Worm (Caenorhabditis elegans) whole organism, early embryonic: Measurements from ENCODE around the gene F56D2.3.

Source experiments
- B0310.2 ChIP-seq: sonication (generic microtip); optimal IDR thresholded peaks from 2 replicates; lab custom pipeline; 2016; ENCODE audit warnings: mild to moderate bottlenecking, missing genetic modification characterization, missing compliant biosample characterization
- F13C5.2 ChIP-seq: sonication (generic microtip); optimal IDR thresholded peaks from 2 replicates; lab custom pipeline; 2017; ENCODE audit warnings: mild to moderate bottlenecking, missing genetic modification characterization, inconsistent platforms, missing compliant biosample characterization
- aly-1 ChIP-seq: sonication (generic microtip); optimal IDR thresholded peaks from 2 replicates; lab custom pipeline; 2016; ENCODE audit warnings: missing genetic modification characterization, missing compliant biosample characterization
- ama-1 ChIP-seq: fragments of 150-350 bp; optimal IDR thresholded peaks from 2 replicates; lab custom pipeline; 2014
- ceh-13 ChIP-seq: fragments of 200-800 bp; sonication (Bioruptor generic); optimal IDR thresholded peaks from 2 replicates; lab custom pipeline; 2018; ENCODE audit warnings: mild to moderate bottlenecking, missing genetic modification characterization, missing compliant biosample characterization
- ceh-36 ChIP-seq: sonication (generic microtip); optimal IDR thresholded peaks from 2 replicates; lab custom pipeline; 2016; ENCODE audit warnings: missing genetic modification characterization, inconsistent platforms, missing compliant biosample characterization
- ets-7 ChIP-seq: sonication (generic microtip); optimal IDR thresholded peaks from 2 replicates; lab custom pipeline; 2016; ENCODE audit warnings: missing genotype, missing genetic modification characterization, missing compliant biosample characterization
- flt-1 ChIP-seq: fragments of 200-800 bp; sonication (Bioruptor generic); IDR thresholded peaks from 2 replicates; pipeline ENCODE4 v1.3.6; 2022; ENCODE audit warnings: missing genetic modification characterization, missing compliant biosample characterization
- hmbx-1 ChIP-seq: sonication (generic microtip); optimal IDR thresholded peaks from 2 replicates; lab custom pipeline; 2016; ENCODE audit warnings: mild to moderate bottlenecking, missing genetic modification characterization, missing compliant biosample characterization
- hmg-4 ChIP-seq: fragments of 200-800 bp; sonication (Bioruptor generic); optimal IDR thresholded peaks from 2 replicates; lab custom pipeline; 2018; ENCODE audit warnings: mild to moderate bottlenecking, missing genetic modification characterization, missing compliant biosample characterization
- hnd-1 ChIP-seq: sonication (generic microtip); optimal IDR thresholded peaks from 2 replicates; lab custom pipeline; 2016; ENCODE audit warnings: missing genetic modification characterization, missing compliant biosample characterization
- pes-1 ChIP-seq: fragments of 200-800 bp; sonication (Bioruptor generic); IDR thresholded peaks from 2 replicates; pipeline ENCODE4 v1.3.6; 2022; ENCODE audit warnings: missing genetic modification reagents, missing genetic modification characterization, missing compliant biosample characterization
- scrt-1 ChIP-seq: fragments of 200-800 bp; sonication (Bioruptor generic); IDR thresholded peaks from 2 replicates; pipeline ENCODE4 v1.3.6; 2022; ENCODE audit warnings: missing genetic modification characterization, missing compliant biosample characterization
- sea-1 ChIP-seq: fragments of 200-800 bp; sonication (Bioruptor generic); conservative IDR thresholded peaks from 2 replicates; pipeline ENCODE4 v1.3.6; 2022; ENCODE audit warnings: missing genetic modification characterization, missing compliant biosample characterization
- tbx-11 ChIP-seq: fragments of 200-800 bp; sonication (Bioruptor generic); IDR thresholded peaks from 2 replicates; pipeline ENCODE4 v1.3.6; 2022; ENCODE audit warnings: missing genetic modification characterization, missing compliant biosample characterization
- tbx-37 ChIP-seq: fragments of 200-800 bp; sonication (Bioruptor generic); conservative IDR thresholded peaks from 2 replicates; pipeline ENCODE4 v1.3.6; 2022; ENCODE audit warnings: missing genetic modification reagents, missing genetic modification characterization, missing compliant biosample characterization
- tra-4 ChIP-seq: sonication (generic microtip); optimal IDR thresholded peaks from 2 replicates; lab custom pipeline; 2017; ENCODE audit warnings: missing genetic modification characterization, missing compliant biosample characterization

F56D2.3 gene

DNA sequence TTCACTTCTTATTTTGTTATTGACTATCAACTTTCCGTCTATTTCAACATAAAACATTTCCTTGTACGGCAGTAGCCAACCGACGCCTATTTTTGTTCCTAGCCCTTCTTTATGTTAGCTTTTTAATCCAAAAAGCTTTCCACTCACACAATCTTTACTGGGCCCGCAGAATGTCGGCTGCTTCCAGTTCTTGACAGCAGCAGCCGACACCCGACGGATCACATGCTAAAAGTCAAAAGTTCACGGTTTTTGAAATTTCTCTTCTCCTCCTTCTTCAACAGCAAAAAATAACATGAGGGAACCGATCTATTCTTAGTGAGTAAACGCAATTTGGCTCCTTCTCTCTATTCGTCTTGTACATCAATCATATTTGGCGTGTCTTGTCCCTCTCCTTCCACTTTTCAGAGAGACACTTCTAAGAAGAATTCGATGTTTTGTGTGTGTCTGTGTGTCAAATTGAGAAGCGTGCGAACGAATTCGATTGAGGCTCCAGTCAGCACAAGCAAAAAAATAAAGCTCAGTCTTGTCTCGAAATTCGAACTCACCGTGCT, 47.8 kb downstream of the F56D2.3 start:
- TF ChIP-seq F13C5.2 (tag; lab: Kevin White, UChicago) = no peak
- TF ChIP-seq aly-1 = no peak
- no peak for TF ChIP-seq scrt-1 (GFP tag; lab: Robert Waterston, UW)
- TF ChIP-seq hmg-4 (GFP tag; lab: Kevin White, UChicago) = no peak
- TF ChIP-seq B0310.2 = no peak
- no peak for TF ChIP-seq flt-1
- no peak for TF ChIP-seq ets-7 (tag; lab: Kevin White, UChicago)
- no peak for TF ChIP-seq ceh-13 (GFP tag; lab: Kevin White, UChicago)
- no peak for TF ChIP-seq pes-1 (GFP tag; lab: Robert Waterston, UW)
- TF ChIP-seq tra-4 = no peak
- TF ChIP-seq hnd-1 (tag; lab: Kevin White, UChicago) = no peak
- TF ChIP-seq ceh-36 (tag; lab: Kevin White, UChicago) = no peak
- TF ChIP-seq tbx-37 (GFP tag; lab: Robert Waterston, UW) = no peak
- TF ChIP-seq hmbx-1 (tag; lab: Kevin White, UChicago) = no peak
- TF ChIP-seq tbx-11 (GFP tag; lab: Robert Waterston, UW) = no peak
- no peak for TF ChIP-seq ama-1 (lab: Kevin White, UChicago)

DNA sequence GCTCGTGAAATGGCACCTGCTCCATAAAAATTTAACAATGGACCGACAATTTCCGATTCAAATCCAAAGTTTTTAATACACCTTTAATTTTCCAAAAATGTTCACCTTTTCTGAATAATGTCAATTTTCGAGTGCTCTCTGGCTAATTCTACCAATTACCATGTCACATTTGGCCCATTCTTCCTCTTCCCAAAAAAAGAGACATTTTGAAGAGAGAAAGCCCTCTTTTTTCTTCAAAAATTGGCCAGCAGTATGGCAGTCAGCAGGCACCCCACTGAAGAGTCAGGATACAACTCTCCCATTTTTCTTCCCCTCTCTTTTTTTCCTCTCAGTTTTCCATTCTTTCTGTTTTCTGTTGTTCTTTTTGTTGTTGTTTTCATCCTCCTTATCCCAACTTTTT, 49.8 kb downstream of the F56D2.3 start:
- TF ChIP-seq tbx-11 (GFP tag; lab: Robert Waterston, UW) = no peak

DNA sequence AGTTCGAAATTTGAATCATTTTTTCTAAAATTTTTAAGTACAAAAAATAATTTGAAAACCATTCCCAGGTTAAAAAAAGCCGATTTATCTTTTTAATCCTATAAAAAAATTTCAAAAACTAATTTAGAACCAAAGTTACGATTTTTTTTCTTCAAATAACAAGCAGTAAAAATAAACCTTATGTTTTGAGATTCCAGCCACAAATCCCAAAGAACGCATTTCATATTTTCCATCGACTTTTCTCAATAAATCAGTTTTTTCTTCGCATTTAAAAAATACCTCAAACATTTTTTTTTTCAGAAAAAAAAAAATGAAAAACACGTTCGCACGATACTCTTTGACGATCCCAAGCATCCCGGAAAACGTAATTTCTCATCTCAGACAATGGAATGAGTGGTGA, 50.4 kb downstream of the F56D2.3 start, which contains the start of gene ckk-1:
Gene ckk-1 (plus strand): TSS at position 301 of the 400 bp plus-strand sequence.
- no peak for TF ChIP-seq aly-1
- TF ChIP-seq hmbx-1 (tag; lab: Kevin White, UChicago) = no peak
- no peak for TF ChIP-seq hnd-1 (tag; lab: Kevin White, UChicago)
- no peak for TF ChIP-seq pes-1 (GFP tag; lab: Robert Waterston, UW)
- TF ChIP-seq B0310.2 = no peak
- no peak for TF ChIP-seq F13C5.2 (tag; lab: Kevin White, UChicago)
- TF ChIP-seq sea-1 (GFP tag; lab: Robert Waterston, UW) = no peak
- no peak for TF ChIP-seq ama-1 (lab: Kevin White, UChicago)
- no peak for TF ChIP-seq tbx-11 (GFP tag; lab: Robert Waterston, UW)
- TF ChIP-seq flt-1 = no peak
- no peak for TF ChIP-seq tra-4
- no peak for TF ChIP-seq ets-7 (tag; lab: Kevin White, UChicago)
- TF ChIP-seq scrt-1 (GFP tag; lab: Robert Waterston, UW) = no peak
- no peak for TF ChIP-seq tbx-37 (GFP tag; lab: Robert Waterston, UW)
- TF ChIP-seq ceh-13 (GFP tag; lab: Kevin White, UChicago) = no peak
- no peak for TF ChIP-seq hmg-4 (GFP tag; lab: Kevin White, UChicago)
- no peak for TF ChIP-seq ceh-36 (tag; lab: Kevin White, UChicago)
